Fruit fly (Drosophila melanogaster): ENCODE results near the gene Osi7.

Gene Osi7

dm6 chr3R:6233104-6233503 lies 15.7 kb upstream of the Osi7 start:
- no peak for TF ChIP-seq CG8478 (optimal IDR thresholded peaks at IDR 0.05)
- no peak for TF ChIP-seq CTCF (optimal IDR thresholded peaks at IDR 0.05)

dm6 chr3R:6234189-6234758 lies 14.5 kb upstream of the Osi7 start, which contains the start of gene Osi6:
TSS of gene Osi6 (plus strand) at chr3R:6234708.
- TF ChIP-seq CTCF (optimal IDR thresholded peaks at IDR 0.05) = no peak
- TF ChIP-seq CG8478 (optimal IDR thresholded peaks at IDR 0.05) = no peak

DNA sequence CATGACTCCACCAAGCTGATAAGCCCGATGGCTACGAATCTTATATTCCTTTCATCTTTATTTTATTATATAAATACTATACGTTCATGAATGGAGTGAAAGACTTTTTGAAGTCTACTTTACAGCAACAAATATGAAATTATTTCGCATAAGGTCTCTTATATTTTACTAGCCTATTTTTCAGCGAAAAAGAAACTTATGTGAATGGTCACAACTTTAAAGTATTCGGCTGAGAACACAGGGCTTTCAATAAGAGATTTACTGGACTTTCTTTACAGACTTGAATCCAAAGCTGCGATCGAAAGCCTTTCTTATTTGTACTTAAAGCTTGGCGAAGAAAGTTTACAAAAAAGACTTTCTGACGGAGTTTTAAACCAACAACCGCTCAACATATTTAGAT lies 9.8 kb upstream of the Osi7 start:
- no peak for TF ChIP-seq CG8478 (optimal IDR thresholded peaks at IDR 0.05)
- no peak for TF ChIP-seq CTCF (optimal IDR thresholded peaks at IDR 0.05)

- TF ChIP-seq CG8478 (optimal IDR thresholded peaks at IDR 0.05) = no peak
- no peak for TF ChIP-seq CTCF (optimal IDR thresholded peaks at IDR 0.05)
Measured at dm6 chr3R:6240263-6240662, 8.5 kb upstream of the Osi7 start.

DNA sequence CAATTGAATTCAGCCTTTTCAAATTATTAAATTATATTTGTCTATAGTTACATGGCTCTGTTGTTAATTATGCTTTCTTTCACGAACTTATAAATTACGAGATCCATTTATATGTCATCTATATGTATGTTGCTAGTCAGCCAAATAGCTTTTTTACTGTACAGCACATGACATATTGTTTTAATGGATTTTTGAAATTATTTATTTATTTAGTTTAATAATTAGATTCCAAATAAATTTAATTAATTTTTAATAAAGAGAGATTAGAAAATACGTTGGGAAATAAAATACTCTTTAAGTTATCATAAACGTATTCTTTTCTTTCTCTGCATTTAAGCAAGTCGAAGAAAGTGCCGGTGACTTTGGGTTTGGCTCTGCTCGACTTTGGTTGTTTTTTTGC lies 7.5 kb upstream of the Osi7 start:
- TF ChIP-seq CTCF (optimal IDR thresholded peaks at IDR 0.05) (no peak), CG8478 (optimal IDR thresholded peaks at IDR 0.05) (no peak)

DNA sequence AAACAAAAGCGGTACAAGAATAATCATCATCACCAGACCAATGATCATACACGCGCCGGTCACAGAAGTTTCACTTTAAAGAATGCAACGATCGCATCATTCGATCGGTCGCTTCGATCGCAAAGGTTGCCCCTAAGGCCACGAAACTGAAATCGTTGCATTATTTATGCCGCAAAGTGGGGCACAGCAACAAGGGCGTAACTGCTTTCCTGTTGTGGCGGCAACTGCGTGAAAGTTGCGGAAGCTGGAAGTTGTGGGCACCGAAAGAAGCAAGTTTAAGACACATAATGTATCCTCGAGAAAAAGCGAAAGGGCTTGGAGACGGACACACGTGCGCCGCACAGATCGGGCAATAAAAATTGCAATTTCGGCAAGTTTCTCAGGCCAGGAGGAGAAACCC lies 4.8 kb upstream of the Osi7 start:
- TF ChIP-seq CG8478 (optimal IDR thresholded peaks at IDR 0.05) = no peak
- no peak for TF ChIP-seq CTCF (optimal IDR thresholded peaks at IDR 0.05)

DNA sequence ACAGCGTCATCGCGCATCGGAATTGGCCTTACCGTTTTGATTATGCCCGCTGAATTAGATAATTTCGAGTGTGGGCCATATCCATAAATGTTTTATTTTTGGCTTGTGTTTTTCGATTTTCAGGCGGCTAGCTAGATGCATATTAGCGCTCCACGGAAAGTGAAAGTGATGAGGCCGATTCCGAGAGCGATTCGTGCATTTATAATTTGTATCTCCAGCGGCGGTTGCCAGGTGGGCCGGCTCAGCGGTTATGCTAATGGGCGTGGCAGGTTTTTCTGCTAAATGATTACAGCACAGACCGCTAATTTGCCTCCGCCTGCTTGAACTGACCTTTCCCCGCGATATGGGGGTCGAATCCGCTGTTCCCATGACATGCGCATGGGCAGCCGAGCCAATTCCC lies 3.8 kb upstream of the Osi7 start:
- no peak for TF ChIP-seq CTCF (optimal IDR thresholded peaks at IDR 0.05)

DNA sequence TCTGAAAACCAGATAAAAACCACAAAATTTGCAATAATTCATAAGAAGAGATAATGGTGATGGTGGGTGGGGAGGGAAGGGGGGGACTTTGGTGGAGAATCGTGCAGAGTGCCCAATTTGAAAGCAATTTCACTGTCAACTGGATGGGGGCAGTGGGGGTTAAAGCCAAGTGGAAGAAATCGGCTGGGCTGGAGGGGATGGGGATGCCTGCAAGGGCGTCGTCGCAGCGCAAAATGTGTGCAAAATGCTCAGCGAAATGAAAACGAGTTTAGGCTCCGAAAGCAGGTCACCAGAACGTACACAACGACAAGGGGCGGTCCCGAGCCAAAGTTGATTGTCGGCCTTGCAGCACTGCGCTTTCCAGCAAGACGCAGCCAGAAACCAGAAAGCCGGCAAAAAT lies 4.0 kb downstream of the Osi7 start:
- TF ChIP-seq CG8478 (optimal IDR thresholded peaks at IDR 0.05) (no peak), CTCF (optimal IDR thresholded peaks at IDR 0.05) (no peak)

DNA sequence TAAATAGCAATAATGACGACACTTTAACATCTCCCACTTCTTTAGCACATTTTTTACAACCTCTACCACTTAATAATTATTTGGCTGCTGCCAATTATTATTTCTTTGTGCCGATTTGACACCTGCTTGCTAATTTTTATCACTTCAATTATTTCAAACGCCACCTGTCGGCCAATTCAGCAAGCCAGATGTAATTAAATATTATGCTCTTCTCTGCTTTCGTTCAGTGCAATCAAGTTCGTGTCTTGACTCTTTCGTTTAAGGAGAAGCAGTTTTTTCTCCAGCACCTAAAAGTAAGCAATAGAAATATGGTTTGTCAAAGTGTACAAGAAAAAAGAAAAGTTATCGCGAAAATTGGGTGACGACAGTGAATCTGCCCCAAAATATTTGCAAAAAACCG lies 5.6 kb downstream of the Osi7 start:
- TF ChIP-seq CG8478 (optimal IDR thresholded peaks at IDR 0.05) (no peak), CTCF (optimal IDR thresholded peaks at IDR 0.05) (peak; percentile 82 to 86)

DNA sequence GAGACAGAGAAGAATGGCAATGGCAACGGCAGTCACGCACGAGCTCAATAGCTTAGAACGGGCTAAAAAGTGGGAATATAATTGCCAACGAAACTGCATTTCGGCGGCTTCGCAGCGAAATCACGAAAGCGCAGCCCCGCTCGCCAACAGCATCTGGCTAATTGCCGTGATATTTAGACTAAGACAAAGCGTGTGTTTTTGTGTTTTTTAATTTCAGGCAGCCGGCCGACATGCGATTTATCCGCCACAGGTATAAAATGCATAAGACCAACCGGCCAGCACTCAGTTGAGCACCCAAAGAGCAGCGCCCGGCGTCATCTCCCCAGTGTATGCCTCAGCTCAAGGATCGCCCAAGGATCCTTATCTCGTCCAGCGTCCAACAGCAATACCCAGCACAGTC lies 6.1 kb downstream of the Osi7 start, which contains the start of gene Osi8:
TSS of gene Osi8 (plus strand) at position 301 of the 400 bp plus-strand sequence.
- TF ChIP-seq CG8478 (optimal IDR thresholded peaks at IDR 0.05) (no peak), CTCF (optimal IDR thresholded peaks at IDR 0.05) (no peak)

DNA sequence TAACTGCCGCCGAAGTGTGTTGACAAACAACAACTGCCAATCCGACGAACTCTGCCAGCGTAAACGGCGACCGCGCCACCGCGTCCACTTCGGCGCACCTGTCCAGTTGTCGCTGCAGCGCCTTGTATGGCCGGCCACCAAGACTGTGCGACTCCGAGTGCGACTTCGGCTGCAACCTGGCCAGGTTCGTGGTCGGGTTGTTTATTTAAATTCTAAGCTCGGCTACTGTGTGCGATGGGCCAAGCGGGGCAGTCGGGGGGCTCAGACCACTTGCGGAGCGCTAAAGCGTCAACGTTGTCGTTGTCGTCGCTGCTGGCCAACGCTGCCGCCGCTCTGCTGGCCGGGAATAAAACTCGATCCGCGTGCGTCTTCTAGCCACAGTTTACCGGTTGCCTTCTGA lies 11.0 kb downstream of the Osi7 start, which contains the start of gene Osi9:
TSS of gene Osi9 (plus strand) at position 375 of the 400 bp plus-strand sequence.
- TF ChIP-seq CG8478 (optimal IDR thresholded peaks at IDR 0.05) (no peak), CTCF (optimal IDR thresholded peaks at IDR 0.05) (no peak)

DNA sequence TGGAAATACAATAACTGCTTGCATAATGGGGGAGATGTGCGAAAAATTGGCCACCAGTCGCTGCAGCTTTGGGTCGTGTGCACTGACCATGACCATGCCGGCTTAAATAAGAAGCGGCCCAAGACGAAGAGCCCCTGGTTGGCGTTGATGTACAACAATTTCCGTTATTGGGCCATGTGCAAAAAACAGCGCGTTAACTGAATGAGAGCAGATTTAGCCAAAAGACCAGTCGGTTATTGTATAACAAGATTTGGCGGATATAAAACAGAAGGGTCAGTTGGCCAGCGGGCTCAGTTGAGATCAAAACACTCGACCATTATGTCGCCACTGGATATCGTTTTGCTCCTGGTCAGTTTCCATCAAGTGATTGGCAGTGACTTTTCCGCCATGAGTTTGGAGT lies 14.9 kb downstream of the Osi7 start, which contains the start of gene Osi10a:
TSS of gene Osi10a (plus strand) at position 301 of the 400 bp plus-strand sequence.
- TF ChIP-seq CTCF (optimal IDR thresholded peaks at IDR 0.05) = no peak
- TF ChIP-seq CG8478 (optimal IDR thresholded peaks at IDR 0.05) = no peak

dm6 chr3R:6265890-6266289 lies 17.1 kb downstream of the Osi7 start, which contains the start of gene Osi10b:
TSS of gene Osi10b (plus strand) at chr3R:6266190.
- TF ChIP-seq CG8478 (optimal IDR thresholded peaks at IDR 0.05) (no peak), CTCF (optimal IDR thresholded peaks at IDR 0.05) (no peak)

dm6 chr3R:6268657-6269056 lies 19.9 kb downstream of the Osi7 start, which contains the start of gene Osi11:
TSS of gene Osi11 (minus strand) at chr3R:6268757.
- no peak for TF ChIP-seq CG8478 (optimal IDR thresholded peaks at IDR 0.05)
- TF ChIP-seq CTCF (optimal IDR thresholded peaks at IDR 0.05) = no peak

DNA sequence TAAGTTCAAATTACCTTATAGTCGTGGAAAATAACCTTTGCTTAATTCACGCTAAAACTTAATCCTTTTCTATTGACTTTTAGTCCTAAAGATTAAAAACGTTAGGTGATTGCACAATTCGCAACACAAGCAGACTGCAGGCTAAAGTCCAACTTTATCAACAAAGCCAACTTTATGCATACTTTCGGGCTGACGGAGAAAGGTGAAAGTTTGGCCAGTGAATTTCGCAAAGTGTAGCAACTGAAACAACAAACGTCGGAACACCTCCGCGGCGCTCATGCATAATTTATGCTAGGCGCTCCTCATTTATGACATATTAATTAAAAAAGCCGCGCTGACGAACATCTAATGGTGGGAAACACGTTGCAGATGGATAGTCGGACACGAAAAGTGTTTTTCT lies 21.2 kb downstream of the Osi7 start:
- no peak for TF ChIP-seq CTCF (optimal IDR thresholded peaks at IDR 0.05)
- no peak for TF ChIP-seq CG8478 (optimal IDR thresholded peaks at IDR 0.05)

- no peak for TF ChIP-seq CTCF (optimal IDR thresholded peaks at IDR 0.05)
- TF ChIP-seq CG8478 (optimal IDR thresholded peaks at IDR 0.05) = no peak
Measured at dm6 chr3R:6278231-6278630, 29.4 kb downstream of the Osi7 start, which contains the start of gene Osi12. TSS of gene Osi12 (plus strand) at chr3R:6278531.

- TF ChIP-seq CG8478 (optimal IDR thresholded peaks at IDR 0.05) = no peak
- TF ChIP-seq CTCF (optimal IDR thresholded peaks at IDR 0.05) = no peak
Measured at dm6 chr3R:6285100-6285499, 36.3 kb downstream of the Osi7 start, which contains the start of gene CG15597. TSS of gene CG15597 (minus strand) at chr3R:6285200.
